Fruit fly (Drosophila melanogaster) whole organism, embryonic: Measurements from ENCODE around the gene frm.

Experiments
- CG18599 ChIP-seq: fragments of 200-800 bp; sonication (Bioruptor generic); optimal IDR thresholded peaks from 3 replicates; lab custom pipeline; 2017; ENCODE audit warnings: missing biosample characterization, missing genetic modification characterization, mild to moderate bottlenecking, moderate library complexity, missing genetic modification reagents
- CG8281 ChIP-seq: fragments of 200-800 bp; sonication (Bioruptor generic); optimal IDR thresholded peaks from 2 replicates; lab custom pipeline; 2018; ENCODE audit warnings: missing biosample characterization, mild to moderate bottlenecking, missing genetic modification characterization, moderate library complexity
- Xrp1 ChIP-seq: fragments of 200-800 bp; sonication (Bioruptor generic); IDR thresholded peaks from 2 replicates; pipeline ENCODE4 v1.3.6; 2022; ENCODE audit warnings: missing biosample characterization, missing genetic modification characterization
- cad ChIP-seq: fragments of >200 bp; optimal IDR thresholded peaks from 2 replicates; lab custom pipeline; 2017; ENCODE audit warnings: missing biosample characterization, missing genetic modification characterization
- nau ChIP-seq: fragments of 200-800 bp; sonication (Bioruptor generic); optimal IDR thresholded peaks from 3 replicates; lab custom pipeline; 2017; ENCODE audit warnings: missing biosample characterization, mild to moderate bottlenecking, missing genetic modification characterization, missing genetic modification reagents
- psq ChIP-seq: fragments of 200-800 bp; sonication (Bioruptor generic); optimal IDR thresholded peaks from 2 replicates; lab custom pipeline; 2017; ENCODE audit warnings: missing biosample characterization, missing genetic modification characterization
- usp ChIP-seq: fragments of >200 bp; optimal IDR thresholded peaks from 2 replicates; lab custom pipeline; 2017; ENCODE audit warnings: missing biosample characterization, missing genetic modification characterization

DNA sequence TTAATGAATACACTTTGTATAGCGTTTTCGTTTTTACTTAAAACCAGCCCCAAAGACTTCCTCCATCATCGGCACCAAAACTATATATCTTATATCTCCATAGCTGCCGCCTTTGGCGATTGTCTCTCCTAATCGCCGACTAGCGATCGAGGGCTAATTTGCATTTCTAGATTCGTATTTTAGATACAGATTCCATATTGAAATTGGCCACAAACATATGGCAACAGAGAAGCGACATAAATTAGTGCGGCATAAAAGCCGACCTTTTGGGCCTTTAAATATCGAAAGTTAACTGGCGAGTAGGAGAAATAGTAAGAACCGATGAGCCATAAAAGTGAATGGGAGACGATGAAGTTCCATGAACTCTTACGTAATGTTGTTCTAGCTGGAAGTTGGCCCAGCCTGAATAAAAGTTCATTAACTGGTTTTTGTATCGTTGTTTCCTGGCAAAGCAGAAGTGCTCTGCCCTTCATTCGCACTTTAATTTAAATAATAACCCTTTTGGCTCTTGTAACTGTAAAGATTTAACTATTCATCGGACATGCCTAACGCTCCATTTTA is 2.4 kb downstream of the frm start:
- no peak for TF ChIP-seq psq (GFP tag; lab: Kevin White, UChicago)
- TF ChIP-seq nau (GFP tag; lab: Kevin White, UChicago): no peak
- TF ChIP-seq cad (GFP tag; lab: Kevin White, UChicago): no peak
- TF ChIP-seq Xrp1: no peak
- no peak for TF ChIP-seq CG8281
- TF ChIP-seq CG18599: no peak
- TF ChIP-seq usp (GFP tag; lab: Kevin White, UChicago): no peak
